Fruit fly (Drosophila melanogaster) whole organism, pupa: Measurements from ENCODE around the gene PolI.
A peak's percentile ranks its signal among the peaks of the same experiment; 100 is the strongest.

ENCODE experiments used
- CG10348 ChIP-seq: fragments of 200-800 bp; sonication (Bioruptor generic); IDR thresholded peaks from 2 replicates; pipeline ENCODE4 v1.3.6; 2022; ENCODE audit warnings: missing biosample characterization, missing genetic modification characterization
- CG12605 ChIP-seq: fragments of 200-800 bp; sonication (Bioruptor generic); IDR thresholded peaks from 2 replicates; pipeline ENCODE4 v1.3.6; 2022; ENCODE audit warnings: missing biosample characterization, missing genetic modification characterization
- CG13204 ChIP-seq: fragments of 200-800 bp; sonication (Bioruptor generic); optimal IDR thresholded peaks from 2 replicates; lab custom pipeline; 2018; ENCODE audit warnings: missing biosample characterization, mild to moderate bottlenecking, missing genetic modification characterization, moderate library complexity
- CG14655 ChIP-seq: fragments of 200-800 bp; sonication (Bioruptor generic); optimal IDR thresholded peaks from 3 replicates; lab custom pipeline; 2017; ENCODE audit warnings: mild to moderate bottlenecking, missing biosample characterization, missing genetic modification reagents, missing genetic modification characterization
- CG15710 ChIP-seq: fragments of 200-800 bp; sonication (Bioruptor generic); optimal IDR thresholded peaks from 2 replicates; lab custom pipeline; 2018; ENCODE audit warnings: missing biosample characterization, mild to moderate bottlenecking, missing genetic modification characterization, moderate library complexity
- CG17806 ChIP-seq: fragments of 200-800 bp; sonication (Bioruptor generic); optimal IDR thresholded peaks from 2 replicates; lab custom pipeline; 2018; ENCODE audit warnings: missing biosample characterization, mild to moderate bottlenecking, missing genetic modification characterization, moderate library complexity
- CG32121 ChIP-seq: fragments of 200-800 bp; sonication (Bioruptor generic); IDR thresholded peaks from 2 replicates; pipeline ENCODE4 v1.3.6; 2022; ENCODE audit warnings: missing biosample characterization, missing genetic modification characterization
- CG34367 ChIP-seq: fragments of 200-800 bp; sonication (Bioruptor generic); optimal IDR thresholded peaks from 2 replicates; lab custom pipeline; 2018; ENCODE audit warnings: missing biosample characterization, mild to moderate bottlenecking, missing genetic modification characterization
- CG4496 ChIP-seq: fragments of 200-800 bp; sonication (Bioruptor generic); IDR thresholded peaks from 3 replicates; pipeline ENCODE4 v1.3.6; 2022; ENCODE audit warnings: missing biosample characterization, missing genetic modification characterization
- CG8159 ChIP-seq: fragments of 200-800 bp; sonication (Bioruptor generic); optimal IDR thresholded peaks from 3 replicates; lab custom pipeline; 2018; ENCODE audit warnings: missing biosample characterization, mild to moderate bottlenecking, missing genetic modification characterization, moderate library complexity
- CG8301 ChIP-seq: fragments of 200-800 bp; sonication (Bioruptor generic); optimal IDR thresholded peaks from 2 replicates; lab custom pipeline; 2018; ENCODE audit warnings: missing biosample characterization, mild to moderate bottlenecking, missing genetic modification characterization
- CG9948 ChIP-seq: fragments of 200-800 bp; sonication (Bioruptor generic); optimal IDR thresholded peaks from 2 replicates; lab custom pipeline; 2018; ENCODE audit warnings: missing biosample characterization, mild to moderate bottlenecking, missing genetic modification characterization, moderate library complexity
- D1 ChIP-seq: fragments of 200-800 bp; sonication (Bioruptor generic); optimal IDR thresholded peaks from 2 replicates; lab custom pipeline; 2018; ENCODE audit warnings: missing biosample characterization, mild to moderate bottlenecking, missing genetic modification characterization, moderate library complexity
- EcR ChIP-seq: fragments of 200-800 bp; sonication (Bioruptor generic); optimal IDR thresholded peaks from 3 replicates; lab custom pipeline; 2019; ENCODE audit warnings: missing biosample characterization, missing genetic modification characterization, mild to moderate bottlenecking, moderate library complexity, missing genetic modification reagents
- Ets98B ChIP-seq: fragments of 200-800 bp; sonication (Bioruptor generic); IDR thresholded peaks from 2 replicates; pipeline ENCODE4 v1.3.6; 2022; ENCODE audit warnings: missing biosample characterization, missing genetic modification characterization
- Pif1A ChIP-seq: fragments of 200-800 bp; sonication (Bioruptor generic); optimal IDR thresholded peaks from 3 replicates; lab custom pipeline; 2016; ENCODE audit warnings: missing biosample characterization, missing genetic modification characterization
- Pif1B ChIP-seq: fragments of 200-800 bp; sonication (Bioruptor generic); optimal IDR thresholded peaks from 3 replicates; lab custom pipeline; 2016; ENCODE audit warnings: missing biosample characterization, missing genetic modification characterization
- Snoo ChIP-seq: fragments of 200-800 bp; sonication (Bioruptor generic); optimal IDR thresholded peaks from 3 replicates; lab custom pipeline; 2017; ENCODE audit warnings: missing biosample characterization, mild to moderate bottlenecking, missing genetic modification characterization, inconsistent platforms
- fd96Ca ChIP-seq: fragments of 200-800 bp; sonication (Bioruptor generic); IDR thresholded peaks from 3 replicates; pipeline ENCODE4 v1.3.6; 2022; ENCODE audit warnings: missing biosample characterization, missing genetic modification characterization
- gl ChIP-seq: fragments of 200-800 bp; sonication (Bioruptor generic); optimal IDR thresholded peaks from 2 replicates; lab custom pipeline; 2018; ENCODE audit warnings: missing biosample characterization, mild to moderate bottlenecking, missing genetic modification characterization
- rn ChIP-seq: fragments of 200-800 bp; sonication (Bioruptor generic); IDR thresholded peaks from 2 replicates; pipeline ENCODE4 v1.3.6; 2022; ENCODE audit warnings: missing biosample characterization, missing genetic modification characterization

Gene PolI

DNA sequence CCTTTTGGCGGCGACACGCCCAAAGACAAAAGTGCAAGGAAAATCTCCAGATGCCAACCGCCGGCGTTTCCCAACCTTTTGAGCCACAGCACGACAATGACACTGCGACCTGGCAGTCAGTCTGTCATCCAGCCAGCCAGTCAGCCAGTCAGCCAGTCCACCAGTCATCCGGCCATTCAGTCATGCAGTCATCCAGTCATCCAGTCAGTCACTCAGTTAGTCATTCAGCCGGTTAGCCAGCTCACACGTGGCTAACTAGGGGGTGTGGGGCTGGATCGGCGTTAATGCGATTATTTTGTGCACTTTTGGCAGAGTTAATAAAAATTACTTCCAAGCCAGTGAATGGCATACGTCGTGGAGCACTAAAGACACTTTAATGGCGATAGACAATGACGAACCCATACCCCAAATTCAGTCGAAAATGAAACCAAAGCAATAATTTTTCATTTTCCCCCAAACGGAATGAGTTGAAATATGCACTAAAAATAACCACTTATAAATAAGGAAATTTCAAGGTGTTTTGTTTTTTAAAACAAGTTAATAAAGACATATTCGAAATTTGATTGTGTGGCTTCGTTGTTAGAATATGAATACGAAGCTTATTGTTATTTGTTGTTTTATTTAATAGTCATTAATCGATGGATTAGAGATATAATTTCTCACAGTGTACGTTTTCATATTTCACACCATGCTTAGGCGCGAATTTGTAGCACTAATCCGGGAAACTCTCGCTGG is 8.4 kb upstream of the PolI start:
- TF ChIP-seq CG10348 (no peak), CG15710 (tag; lab: Kevin White, UChicago) (no peak), CG8159 (tag; lab: Kevin White, UChicago) (no peak), CG12605 (GFP tag; lab: Robert Waterston, UW) (no peak), CG34367 (tag; lab: Kevin White, UChicago) (no peak), Snoo (tag; lab: Kevin White, UChicago) (no peak), Pif1A (GFP tag; lab: Kevin White, UChicago) (no peak), D1 (no peak), EcR (GFP tag; lab: Kevin White, UChicago) (no peak), CG32121 (no peak), Ets98B (GFP tag; lab: Robert Waterston, UW) (no peak)

DNA sequence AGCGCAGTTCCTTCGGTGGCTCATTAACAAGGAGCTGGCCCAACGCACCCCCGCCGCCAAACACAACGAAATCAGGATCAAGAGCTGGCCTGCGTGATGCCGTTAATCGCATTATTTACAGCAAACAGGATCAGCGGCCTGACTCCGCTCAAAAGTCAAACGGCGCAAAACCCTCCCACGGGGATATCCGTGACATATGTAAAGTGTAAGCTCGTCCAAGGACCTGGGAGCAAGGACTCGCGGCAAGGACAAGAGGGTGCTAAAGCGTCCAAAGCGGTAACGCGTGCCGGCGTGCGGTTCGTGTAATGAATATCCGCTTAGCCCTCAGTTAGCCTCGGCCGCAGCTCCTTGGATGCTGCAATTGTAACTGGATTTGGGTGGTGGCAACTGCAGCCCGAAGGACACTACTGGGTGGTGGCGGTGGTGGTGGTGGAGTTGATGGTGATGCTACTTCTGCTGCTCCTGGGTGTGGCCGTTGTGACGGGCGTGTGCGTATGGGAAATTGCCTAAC is 7.8 kb upstream of the PolI start:
- TF ChIP-seq CG4496 (GFP tag; lab: Robert Waterston, UW) (no peak), gl (no peak), Ets98B (GFP tag; lab: Robert Waterston, UW) (no peak), CG14655 (no peak), CG10348 (no peak), CG8159 (tag; lab: Kevin White, UChicago) (no peak), D1 (no peak), CG12605 (GFP tag; lab: Robert Waterston, UW) (no peak), CG32121 (no peak), EcR (GFP tag; lab: Kevin White, UChicago) (no peak), CG17806 (tag; lab: Kevin White, UChicago) (no peak), CG9948 (tag; lab: Kevin White, UChicago) (no peak), rn (GFP tag; lab: Robert Waterston, UW) (no peak), Pif1B (GFP tag; lab: Kevin White, UChicago) (no peak), CG15710 (tag; lab: Kevin White, UChicago) (no peak), Pif1A (GFP tag; lab: Kevin White, UChicago) (no peak), CG13204 (GFP tag; lab: Kevin White, UChicago) (no peak), CG8301 (no peak), fd96Ca (GFP tag; lab: Robert Waterston, UW) (no peak), CG34367 (tag; lab: Kevin White, UChicago) (no peak)

DNA sequence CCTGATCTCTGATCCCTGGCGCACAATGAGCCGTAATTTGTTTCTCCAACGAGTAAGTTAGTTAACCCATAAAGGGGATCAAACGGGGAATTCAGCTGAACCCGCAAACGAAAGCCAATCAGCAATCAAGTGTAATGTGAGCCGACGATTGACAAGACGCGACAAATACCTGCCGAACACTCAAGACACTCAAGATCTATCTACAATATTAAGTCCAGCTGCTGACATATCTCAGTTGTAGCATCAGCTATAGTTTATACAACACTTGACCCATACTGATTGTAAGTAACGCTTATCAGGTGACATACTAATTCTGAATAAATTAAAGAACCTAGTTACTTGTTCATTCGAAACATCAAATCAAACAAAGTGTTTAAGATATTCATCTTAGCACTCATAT is 6.0 kb upstream of the PolI start:
- TF ChIP-seq CG32121 (no peak), D1 (no peak), Ets98B (GFP tag; lab: Robert Waterston, UW) (no peak), fd96Ca (GFP tag; lab: Robert Waterston, UW) (no peak), CG8159 (tag; lab: Kevin White, UChicago) (no peak), CG9948 (tag; lab: Kevin White, UChicago) (no peak)

DNA sequence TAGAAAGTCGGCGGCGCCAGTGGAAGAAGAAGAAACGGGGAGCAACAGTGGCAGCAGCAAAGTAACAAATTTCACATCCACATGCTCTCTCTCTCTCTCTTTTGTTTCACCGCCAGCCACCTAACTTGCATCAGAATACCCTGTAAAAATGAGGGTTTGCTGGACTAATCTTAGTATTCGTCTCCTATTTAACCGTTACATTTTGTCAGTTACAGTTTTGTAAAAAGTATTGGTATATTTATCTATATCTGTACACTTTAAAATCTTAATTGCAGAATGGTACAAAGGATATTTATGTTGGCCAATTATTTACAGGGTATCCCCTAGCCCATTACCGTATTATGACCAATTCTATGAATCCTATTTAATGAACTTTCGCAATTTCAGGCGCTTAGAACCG is 557 bp downstream of the PolI start:
- TF ChIP-seq rn (GFP tag; lab: Robert Waterston, UW) = no peak
- TF ChIP-seq Snoo (tag; lab: Kevin White, UChicago) = no peak
- no peak for TF ChIP-seq D1
- TF ChIP-seq Pif1B (GFP tag; lab: Kevin White, UChicago) = no peak
- TF ChIP-seq CG34367 (tag; lab: Kevin White, UChicago) = no peak
- TF ChIP-seq CG8301 = peak; percentile 61
- TF ChIP-seq CG13204 (GFP tag; lab: Kevin White, UChicago) = no peak
- peak; percentile 26 for TF ChIP-seq CG8159 (tag; lab: Kevin White, UChicago)
- TF ChIP-seq fd96Ca (GFP tag; lab: Robert Waterston, UW) = 0 out of 3 replicates have a peak, but pooled peaks have one; percentile 16
- peak; percentile 38 for TF ChIP-seq CG17806 (tag; lab: Kevin White, UChicago)
- TF ChIP-seq Pif1A (GFP tag; lab: Kevin White, UChicago) = no peak
- TF ChIP-seq CG4496 (GFP tag; lab: Robert Waterston, UW) = peak; percentile 54; the same call in 2 of the 3 replicates
- no peak for TF ChIP-seq gl
- peak; percentile 24 for TF ChIP-seq CG15710 (tag; lab: Kevin White, UChicago)
- peak; percentile 84 for TF ChIP-seq CG32121
- TF ChIP-seq Ets98B (GFP tag; lab: Robert Waterston, UW) = peak; percentile 85
- peak; percentile 54 for TF ChIP-seq CG9948 (tag; lab: Kevin White, UChicago)
- peak; percentile 55; the same call in 1 of the 2 replicates for TF ChIP-seq CG12605 (GFP tag; lab: Robert Waterston, UW)
- no peak for TF ChIP-seq CG10348
- no peak for TF ChIP-seq EcR (GFP tag; lab: Kevin White, UChicago)
- TF ChIP-seq CG14655 = no peak

DNA sequence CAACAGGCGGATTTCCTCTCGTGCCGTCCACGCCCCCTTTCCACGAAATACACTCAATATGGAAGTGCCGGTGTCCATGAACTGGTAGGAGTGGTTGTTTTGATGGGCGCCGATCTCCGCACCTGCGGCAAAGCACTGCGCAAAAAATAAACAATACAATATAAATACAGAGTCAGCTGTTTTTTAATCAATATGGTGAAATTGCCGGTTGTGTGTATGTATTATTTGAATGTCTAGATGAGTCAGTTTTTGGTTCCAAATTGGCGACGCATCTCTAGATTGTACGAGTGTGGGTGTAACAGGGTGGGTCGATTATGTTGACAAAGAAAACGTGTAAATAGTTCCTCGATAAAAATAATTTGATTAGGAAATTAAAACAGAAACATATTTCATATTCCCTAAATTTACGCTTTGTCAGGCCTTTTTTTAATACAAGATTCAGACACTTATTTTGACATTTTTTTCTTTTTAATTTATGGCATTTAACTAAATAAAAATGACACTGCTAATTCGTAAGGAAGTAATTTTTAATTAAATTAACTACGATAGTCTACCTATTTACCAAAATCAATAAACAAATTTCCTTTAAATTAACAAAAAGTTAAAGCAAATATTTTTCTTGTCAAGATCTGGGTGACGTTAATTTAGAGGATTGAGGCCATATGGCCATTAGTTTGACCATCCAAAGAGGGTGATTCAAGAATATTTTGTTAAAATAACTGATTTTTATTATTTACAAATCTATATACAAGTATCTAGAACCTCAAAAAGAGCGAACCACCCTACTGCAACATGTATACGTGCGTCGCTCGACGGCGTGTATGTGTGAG is 6.4 kb downstream of the PolI start:
- TF ChIP-seq CG9948 (tag; lab: Kevin White, UChicago) (peak; percentile 83), CG32121 (peak; percentile 76), CG8301 (peak; percentile 87), Ets98B (GFP tag; lab: Robert Waterston, UW) (peak; percentile 80), EcR (GFP tag; lab: Kevin White, UChicago) (peak; percentile 55), CG8159 (tag; lab: Kevin White, UChicago) (peak; percentile 92), D1 (peak; percentile 51), Pif1B (GFP tag; lab: Kevin White, UChicago) (peak; percentile 83), gl (peak; percentile 54), CG10348 (no peak), rn (GFP tag; lab: Robert Waterston, UW) (peak; percentile 26), CG17806 (tag; lab: Kevin White, UChicago) (peak; percentile 82), CG12605 (GFP tag; lab: Robert Waterston, UW) (no peak), CG4496 (GFP tag; lab: Robert Waterston, UW) (peak; percentile 69), CG14655 (peak; percentile 93), CG34367 (tag; lab: Kevin White, UChicago) (peak; percentile 69), Pif1A (GFP tag; lab: Kevin White, UChicago) (peak; percentile 84), CG15710 (tag; lab: Kevin White, UChicago) (peak; percentile 87), CG13204 (GFP tag; lab: Kevin White, UChicago) (no peak), fd96Ca (GFP tag; lab: Robert Waterston, UW) (peak; percentile 70), Snoo (tag; lab: Kevin White, UChicago) (peak; percentile 89)
